Fruit fly (Drosophila melanogaster) whole organism, embryonic: ENCODE measurements around the gene mAcon1.

Experiments used
- CG10366 ChIP-seq: fragments of 200-800 bp; sonication (Bioruptor generic); IDR thresholded peaks from 2 replicates; pipeline ENCODE4 v1.3.6; 2022; ENCODE audit warnings: missing biosample characterization, missing genetic modification characterization
- CG10565 ChIP-seq: fragments of 200-800 bp; sonication (Bioruptor generic); optimal IDR thresholded peaks from 3 replicates; lab custom pipeline; 2016; ENCODE audit warnings: missing biosample characterization, mild to moderate bottlenecking, missing genetic modification characterization
- CG11695 ChIP-seq: fragments of 200-800 bp; sonication (Bioruptor generic); IDR thresholded peaks from 3 replicates; pipeline ENCODE4 v1.3.6; 2022; ENCODE audit warnings: missing biosample characterization, missing genetic modification characterization
- CG14667 ChIP-seq: fragments of 200-800 bp; sonication (Bioruptor generic); IDR thresholded peaks from 2 replicates; pipeline ENCODE4 v1.3.6; 2022; ENCODE audit warnings: missing biosample characterization, missing genetic modification characterization
- CG16779 ChIP-seq: fragments of 200-800 bp; sonication (Bioruptor generic); IDR thresholded peaks from 2 replicates; pipeline ENCODE4 v1.3.6; 2022; ENCODE audit warnings: missing biosample characterization, missing genetic modification characterization
- CG17361 ChIP-seq: fragments of 200-800 bp; sonication (Bioruptor generic); IDR thresholded peaks from 3 replicates; pipeline ENCODE4 v1.3.6; 2022; ENCODE audit warnings: missing biosample characterization, missing genetic modification characterization
- CG2712 ChIP-seq: fragments of 200-800 bp; optimal IDR thresholded peaks from 3 replicates; lab custom pipeline; 2019; ENCODE audit warnings: missing biosample characterization, mild to moderate bottlenecking, missing genetic modification characterization, moderate library complexity
- CG31388 ChIP-seq: fragments of 200-800 bp; sonication (Bioruptor generic); optimal IDR thresholded peaks from 2 replicates; lab custom pipeline; 2016; ENCODE audit warnings: missing biosample characterization, missing genetic modification characterization
- CG5180 ChIP-seq: fragments of 200-800 bp; sonication (Bioruptor generic); optimal IDR thresholded peaks from 3 replicates; lab custom pipeline; 2017; ENCODE audit warnings: missing biosample characterization, missing genetic modification characterization, mild to moderate bottlenecking, moderate library complexity, missing genetic modification reagents
- CG7556 ChIP-seq: fragments of 200-800 bp; sonication (Bioruptor generic); optimal IDR thresholded peaks from 2 replicates; lab custom pipeline; 2017; ENCODE audit warnings: missing biosample characterization, mild to moderate bottlenecking, missing genetic modification characterization
- CG7839 ChIP-seq: fragments of 200-800 bp; sonication (Bioruptor generic); optimal IDR thresholded peaks from 3 replicates; lab custom pipeline; 2018; ENCODE audit warnings: missing biosample characterization, mild to moderate bottlenecking, missing genetic modification characterization, moderate library complexity
- CG8359 ChIP-seq: fragments of 200-800 bp; sonication (Bioruptor generic); optimal IDR thresholded peaks from 2 replicates; lab custom pipeline; 2017; ENCODE audit warnings: missing biosample characterization, mild to moderate bottlenecking, missing genetic modification characterization, borderline replicate concordance
- CG8924 ChIP-seq: fragments of 200-800 bp; optimal IDR thresholded peaks from 3 replicates; lab custom pipeline; 2019; ENCODE audit warnings: missing biosample characterization, mild to moderate bottlenecking, missing genetic modification characterization, moderate library complexity
- CG9817 ChIP-seq: fragments of 200-800 bp; sonication (Bioruptor generic); optimal IDR thresholded peaks from 2 replicates; lab custom pipeline; 2018; ENCODE audit warnings: missing biosample characterization, mild to moderate bottlenecking, missing genetic modification characterization, moderate library complexity
- Deaf1 ChIP-seq: fragments of 200-800 bp; optimal IDR thresholded peaks from 3 replicates; lab custom pipeline; 2019; ENCODE audit warnings: missing biosample characterization, mild to moderate bottlenecking, missing genetic modification characterization, moderate library complexity
- Dfd ChIP-seq, 2 experiments: fragments of >200 bp; optimal IDR thresholded peaks; 2 replicates each; lab custom pipeline; 2017; ENCODE audit warnings: missing biosample characterization in 2 of 2, missing genetic modification characterization in 2 of 2
- Ets65A ChIP-seq: fragments of 200-800 bp; sonication (Bioruptor generic); peaks from one replicate; lab custom pipeline; 2016; ENCODE audit warnings: missing biosample characterization, missing genetic modification characterization
- Fer1 ChIP-seq: fragments of 200-800 bp; sonication (Bioruptor generic); optimal IDR thresholded peaks from 2 replicates; lab custom pipeline; 2017; ENCODE audit warnings: missing biosample characterization, mild to moderate bottlenecking, missing genetic modification characterization
- Gug ChIP-seq: fragments of 200-800 bp; sonication (Bioruptor generic); IDR thresholded peaks from 4 replicates; pipeline ENCODE4 v1.3.6; 2022; ENCODE audit warnings: missing biosample characterization, missing genetic modification characterization
- HmgD ChIP-seq: fragments of 200-800 bp; sonication (Bioruptor generic); optimal IDR thresholded peaks from 3 replicates; lab custom pipeline; 2016; ENCODE audit warnings: missing biosample characterization, missing genetic modification characterization
- HmgZ ChIP-seq: fragments of 200-800 bp; sonication (Bioruptor generic); optimal IDR thresholded peaks from 2 replicates; lab custom pipeline; 2018; ENCODE audit warnings: missing biosample characterization, mild to moderate bottlenecking, missing genetic modification characterization
- Hmr ChIP-seq: fragments of 200-800 bp; sonication (Bioruptor generic); optimal IDR thresholded peaks from 3 replicates; lab custom pipeline; 2017; ENCODE audit warnings: mild to moderate bottlenecking, missing biosample characterization, missing genetic modification reagents, missing genetic modification characterization
- Hr78 ChIP-seq, 2 experiments: fragments of 200-800 bp in 1 of 2; fragments of >200 bp in 1 of 2; sonication (Bioruptor generic) in 1 of 2; optimal IDR thresholded peaks; 2 replicates each; lab custom pipeline; 2017 to 2019; ENCODE audit warnings: missing biosample characterization in 2 of 2, missing genetic modification characterization in 2 of 2, mild to moderate bottlenecking in 1 of 2, moderate library complexity in 1 of 2
- Lim3 ChIP-seq: fragments of 200-800 bp; sonication (Bioruptor generic); IDR thresholded peaks from 2 replicates; pipeline ENCODE4 v1.3.6; 2022; ENCODE audit warnings: missing biosample characterization, missing genetic modification characterization
- NFAT ChIP-seq: fragments of 200-800 bp; sonication (Bioruptor generic); IDR thresholded peaks from 2 replicates; pipeline ENCODE4 v1.3.6; 2022; ENCODE audit warnings: missing biosample characterization, missing genetic modification characterization
- Nf-YC ChIP-seq: fragments of 200-800 bp; optimal IDR thresholded peaks from 3 replicates; lab custom pipeline; 2019; ENCODE audit warnings: missing biosample characterization, mild to moderate bottlenecking, missing genetic modification characterization, moderate library complexity
- Oaz ChIP-seq: fragments of 200-800 bp; sonication (Bioruptor generic); IDR thresholded peaks from 2 replicates; pipeline ENCODE4 v1.3.6; 2022; ENCODE audit warnings: missing biosample characterization, missing genetic modification characterization
- Pdp1 ChIP-seq, 2 experiments: fragments of 200-800 bp; sonication (Bioruptor generic); optimal IDR thresholded peaks; 3 replicates each; lab custom pipeline; 2016; ENCODE audit warnings: missing biosample characterization in 2 of 2, missing genetic modification characterization in 2 of 2, mild to moderate bottlenecking in 1 of 2, moderate library complexity in 1 of 2
- Ptx1 ChIP-seq: fragments of 200-800 bp; sonication (Bioruptor generic); IDR thresholded peaks from 2 replicates; pipeline ENCODE4 v1.3.6; 2022; ENCODE audit warnings: missing biosample characterization, missing genetic modification characterization
- Rfx ChIP-seq: fragments of 200-800 bp; sonication (Bioruptor generic); IDR thresholded peaks from 2 replicates; pipeline ENCODE4 v1.3.6; 2022; ENCODE audit warnings: missing biosample characterization, missing genetic modification characterization
- chif ChIP-seq, 2 experiments: fragments of 200-800 bp; sonication (Bioruptor generic); optimal IDR thresholded peaks; 3 replicates each; lab custom pipeline; 2016; ENCODE audit warnings: missing biosample characterization in 2 of 2, missing genetic modification characterization in 2 of 2
- chinmo ChIP-seq: fragments of 200-800 bp; sonication (Bioruptor generic); IDR thresholded peaks from 4 replicates; pipeline ENCODE4 v1.3.6; 2022; ENCODE audit warnings: missing biosample characterization, missing genetic modification characterization; ENCODE audit not compliant: partially characterized antibody
- chm ChIP-seq: fragments of 200-800 bp; sonication (Bioruptor generic); IDR thresholded peaks from 2 replicates; pipeline ENCODE4 v1.3.6; 2022; ENCODE audit warnings: missing biosample characterization, missing genetic modification characterization
- chn ChIP-seq: fragments of 200-800 bp; sonication (Bioruptor generic); optimal IDR thresholded peaks from 2 replicates; lab custom pipeline; 2016; ENCODE audit warnings: missing biosample characterization, missing genetic modification characterization
- ci ChIP-seq: fragments of 200-800 bp; sonication (Bioruptor generic); IDR thresholded peaks from 3 replicates; pipeline ENCODE4 v1.3.6; 2022; ENCODE audit warnings: missing biosample characterization, missing genetic modification characterization
- croc ChIP-seq: fragments of 200-800 bp; sonication (Bioruptor generic); conservative IDR thresholded peaks from 3 replicates; pipeline ENCODE4 v1.3.6; 2022; ENCODE audit warnings: missing biosample characterization, missing genetic modification characterization
- crol ChIP-seq: fragments of 200-800 bp; sonication (Bioruptor generic); IDR thresholded peaks from 2 replicates; pipeline ENCODE4 v1.3.6; 2022; ENCODE audit warnings: missing biosample characterization, missing genetic modification characterization
- cwo ChIP-seq: fragments of 200-800 bp; sonication (Bioruptor generic); optimal IDR thresholded peaks from 3 replicates; lab custom pipeline; 2017; ENCODE audit warnings: missing biosample characterization, missing genetic modification characterization, mild to moderate bottlenecking, moderate library complexity, missing genetic modification reagents
- dmrt99B ChIP-seq: fragments of 200-800 bp; sonication (Bioruptor generic); optimal IDR thresholded peaks from 2 replicates; lab custom pipeline; 2018; ENCODE audit warnings: missing biosample characterization, mild to moderate bottlenecking, missing genetic modification characterization, moderate library complexity
- eve ChIP-seq, 2 experiments: fragments of >200 bp; optimal IDR thresholded peaks; 2 replicates each; lab custom pipeline; 2017; ENCODE audit warnings: missing biosample characterization in 2 of 2, missing genetic modification characterization in 2 of 2
- fu2 ChIP-seq: fragments of 200-800 bp; sonication (Bioruptor generic); optimal IDR thresholded peaks from 2 replicates; lab custom pipeline; 2016; ENCODE audit warnings: missing biosample characterization, missing genetic modification characterization
- nmo ChIP-seq: fragments of 200-800 bp; sonication (Bioruptor generic); optimal IDR thresholded peaks from 2 replicates; lab custom pipeline; 2018; ENCODE audit warnings: missing biosample characterization, mild to moderate bottlenecking, missing genetic modification characterization, moderate library complexity
- nom ChIP-seq: fragments of 200-800 bp; sonication (Bioruptor generic); optimal IDR thresholded peaks from 2 replicates; lab custom pipeline; 2017; ENCODE audit warnings: missing biosample characterization, missing genetic modification characterization, mild to moderate bottlenecking, moderate library complexity, missing genetic modification reagents
- pan ChIP-seq, 4 experiments: fragments of >200 bp in 3 of 4; fragments of 200-800 bp in 1 of 4; sonication (Bioruptor generic) in 1 of 4; optimal IDR thresholded peaks in 3 of 4; IDR thresholded peaks in 1 of 4; 2 replicates each; pipeline versions ENCODE4 v1.3.6 to Lab custom; 2017 to 2022; ENCODE audit warnings: missing biosample characterization in 2 of 4, missing genetic modification characterization in 2 of 4, mixed read lengths in 1 of 4
- pros ChIP-seq: fragments of 200-800 bp; sonication (Bioruptor generic); optimal IDR thresholded peaks from 3 replicates; lab custom pipeline; 2019; ENCODE audit warnings: missing biosample characterization, mild to moderate bottlenecking, missing genetic modification characterization, moderate library complexity
- pum ChIP-seq: fragments of 200-800 bp; sonication (Bioruptor generic); optimal IDR thresholded peaks from 2 replicates; lab custom pipeline; 2016; ENCODE audit warnings: missing biosample characterization, missing genetic modification characterization
- sim ChIP-seq: fragments of 200-800 bp; sonication (Bioruptor generic); IDR thresholded peaks from 2 replicates; pipeline ENCODE4 v1.3.6; 2022; ENCODE audit warnings: missing biosample characterization, missing genetic modification characterization
- sr ChIP-seq: fragments of 200-800 bp; sonication (Bioruptor generic); IDR thresholded peaks from 3 replicates; pipeline ENCODE4 v1.3.6; 2022; ENCODE audit warnings: missing biosample characterization, missing genetic modification characterization
- tgo ChIP-seq: fragments of 200-800 bp; sonication (Bioruptor generic); IDR thresholded peaks from 3 replicates; pipeline ENCODE4 v1.3.6; 2022; ENCODE audit warnings: missing biosample characterization, missing genetic modification characterization
- tx ChIP-seq: fragments of 200-800 bp; sonication (Bioruptor generic); optimal IDR thresholded peaks from 2 replicates; lab custom pipeline; 2016; ENCODE audit warnings: missing biosample characterization, missing genetic modification characterization
- wor ChIP-seq: fragments of 200-800 bp; sonication (Bioruptor generic); IDR thresholded peaks from 2 replicates; pipeline ENCODE4 v1.3.6; 2022; ENCODE audit warnings: missing biosample characterization, missing genetic modification characterization

mAcon1 gene

DNA sequence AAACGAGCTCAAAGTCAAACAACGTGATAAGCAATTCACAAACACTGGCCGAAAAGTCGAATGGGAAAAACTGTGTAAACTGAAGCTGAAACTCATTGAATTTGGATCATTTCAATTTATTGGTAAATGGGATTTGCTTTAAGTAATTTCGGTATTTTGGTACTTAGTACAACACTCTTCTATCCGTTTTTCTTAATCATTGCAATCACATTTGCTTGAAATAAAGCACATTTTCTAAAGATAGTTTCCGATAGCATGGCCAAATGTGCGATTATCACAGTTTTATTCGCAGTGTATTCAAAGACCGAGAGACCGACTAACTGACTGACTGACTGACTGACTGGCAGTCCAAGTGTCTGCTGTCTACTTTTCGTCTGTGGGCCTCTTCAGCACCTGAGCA lies 28.1 kb downstream of the mAcon1 start (continued):
- TF ChIP-seq CG16779 (no peak), crol (no peak), pan (optimal IDR thresholded peaks at IDR 0.05; lab: Kevin White, UChicago) (no peak), pan (GFP tag; optimal IDR thresholded peaks at IDR 0.05 in 1 of 2, IDR thresholded peaks at IDR 0.05 in 1 of 2) (no peak), CG11695 (GFP tag; lab: Robert Waterston, UW) (no peak), CG2712 (tag; lab: Kevin White, UChicago) (peak; percentile 33), Fer1 (GFP tag; lab: Kevin White, UChicago) (peak; percentile 10), CG10565 (no peak), CG14667 (GFP tag; lab: Robert Waterston, UW) (no peak), Deaf1 (tag; lab: Kevin White, UChicago) (no peak), Pdp1 (GFP tag; optimal IDR thresholded peaks at IDR 0.05; lab: Kevin White, UChicago) (peak in 1 of 2 experiments; percentile 7), cwo (GFP tag; lab: Kevin White, UChicago) (peak; percentile 12), Hr78 (GFP tag; optimal IDR thresholded peaks at IDR 0.05; lab: Kevin White, UChicago) (no peak), HmgZ (tag; lab: Kevin White, UChicago) (no peak), eve (GFP tag; optimal IDR thresholded peaks at IDR 0.05; lab: Kevin White, UChicago) (peak in 1 of 2 experiments; percentile 52), pum (no peak), Rfx (GFP tag; lab: Robert Waterston, UW) (0 out of 2 replicates have a peak, but pooled peaks have one; percentile 14), CG7839 (tag; lab: Kevin White, UChicago) (peak; percentile 23), tgo (GFP tag; lab: Robert Waterston, UW) (peak; percentile 32; the same call in 1 of the 3 replicates), CG31388 (no peak), Nf-YC (tag; lab: Kevin White, UChicago) (no peak), NFAT (GFP tag; lab: Robert Waterston, UW) (no peak), wor (no peak), Ptx1 (GFP tag; lab: Robert Waterston, UW) (0 out of 2 replicates have a peak, but pooled peaks have one; percentile 15), CG8924 (peak; percentile 6), CG17361 (GFP tag; lab: Robert Waterston, UW) (0 out of 3 replicates have a peak, but pooled peaks have one; percentile 32), CG5180 (no peak), Ets65A (GFP tag; lab: Kevin White, UChicago) (no peak), Lim3 (GFP tag; lab: Robert Waterston, UW) (no peak), chm (no peak), chn (GFP tag; lab: Kevin White, UChicago) (no peak), HmgD (GFP tag; lab: Kevin White, UChicago) (no peak), nom (GFP tag; lab: Kevin White, UChicago) (no peak), tx (GFP tag; lab: Kevin White, UChicago) (no peak), CG7556 (GFP tag; lab: Kevin White, UChicago) (peak; percentile 11), chinmo (no peak), sr (GFP tag; lab: Robert Waterston, UW) (no peak), CG9817 (no peak), fu2 (GFP tag; lab: Kevin White, UChicago) (no peak), pros (GFP tag; lab: Kevin White, UChicago) (no peak), Oaz (no peak), Dfd (GFP tag; optimal IDR thresholded peaks at IDR 0.05; lab: Kevin White, UChicago) (no peak), Hmr (GFP tag; lab: Kevin White, UChicago) (peak; percentile 34), chif (GFP tag; optimal IDR thresholded peaks at IDR 0.05; lab: Kevin White, UChicago) (no peak), CG8359 (GFP tag; lab: Kevin White, UChicago) (no peak), ci (GFP tag; lab: Robert Waterston, UW) (no peak), sim (GFP tag; lab: Robert Waterston, UW) (no peak), dmrt99B (tag; lab: Kevin White, UChicago) (peak; percentile 28), CG10366 (no peak), nmo (GFP tag; lab: Kevin White, UChicago) (peak; percentile 20), croc (GFP tag; lab: Robert Waterston, UW) (no peak), Gug (GFP tag; lab: Robert Waterston, UW) (no peak)
